Fruit fly (Drosophila melanogaster) whole organism, embryonic: ENCODE measurements around the gene CG12241.

ENCODE experiments used
- B-H2 ChIP-seq: fragments of 200-800 bp; sonication (Bioruptor generic); optimal IDR thresholded peaks from 2 replicates; lab custom pipeline; 2018; ENCODE audit warnings: missing biosample characterization, mild to moderate bottlenecking, missing genetic modification characterization
- BtbVII ChIP-seq: fragments of 200-800 bp; sonication (Bioruptor generic); optimal IDR thresholded peaks from 3 replicates; lab custom pipeline; 2017; ENCODE audit warnings: missing biosample characterization, mild to moderate bottlenecking, missing genetic modification characterization
- C15 ChIP-seq: fragments of 200-800 bp; sonication (Bioruptor generic); IDR thresholded peaks from 3 replicates; pipeline ENCODE4 v1.3.6; 2022; ENCODE audit warnings: missing biosample characterization, missing genetic modification characterization
- CG10267 ChIP-seq: fragments of 200-800 bp; sonication (Bioruptor generic); optimal IDR thresholded peaks from 2 replicates; lab custom pipeline; 2018; ENCODE audit warnings: missing biosample characterization, mild to moderate bottlenecking, missing genetic modification characterization, moderate library complexity
- CG11085 ChIP-seq: fragments of 200-800 bp; sonication (Bioruptor generic); IDR thresholded peaks from 2 replicates; pipeline ENCODE4 v1.3.6; 2022; ENCODE audit warnings: missing biosample characterization, missing genetic modification characterization
- CG12071 ChIP-seq: fragments of 200-800 bp; sonication (Bioruptor generic); optimal IDR thresholded peaks from 3 replicates; lab custom pipeline; 2018; ENCODE audit warnings: missing biosample characterization, mild to moderate bottlenecking, missing genetic modification characterization
- CG12659 ChIP-seq: fragments of 200-800 bp; sonication (Bioruptor generic); optimal IDR thresholded peaks from 3 replicates; lab custom pipeline; 2017; ENCODE audit warnings: mild to moderate bottlenecking, missing biosample characterization, missing genetic modification reagents, missing genetic modification characterization
- CG13894 ChIP-seq: fragments of 200-800 bp; sonication (Bioruptor generic); optimal IDR thresholded peaks from 3 replicates; lab custom pipeline; 2018; ENCODE audit warnings: missing biosample characterization, mild to moderate bottlenecking, missing genetic modification characterization, moderate library complexity
- CG14710 ChIP-seq: fragments of 200-800 bp; sonication (Bioruptor generic); optimal IDR thresholded peaks from 3 replicates; lab custom pipeline; 2019; ENCODE audit warnings: missing biosample characterization, mild to moderate bottlenecking, missing genetic modification characterization, moderate library complexity
- CG1603 ChIP-seq: fragments of 200-800 bp; sonication (Bioruptor generic); optimal IDR thresholded peaks from 2 replicates; lab custom pipeline; 2019; ENCODE audit warnings: missing biosample characterization, mild to moderate bottlenecking, missing genetic modification characterization, moderate library complexity
- CG16863 ChIP-seq: fragments of 200-800 bp; sonication (Bioruptor generic); optimal IDR thresholded peaks from 3 replicates; lab custom pipeline; 2016; ENCODE audit warnings: missing biosample characterization, missing genetic modification characterization
- CG17186 ChIP-seq: fragments of 200-800 bp; sonication (Bioruptor generic); optimal IDR thresholded peaks from 3 replicates; lab custom pipeline; 2017; ENCODE audit warnings: missing biosample characterization, missing genetic modification reagents, missing genetic modification characterization
- CG17328 ChIP-seq: fragments of 200-800 bp; sonication (Bioruptor generic); IDR thresholded peaks from 2 replicates; pipeline ENCODE4 v1.3.6; 2022; ENCODE audit warnings: missing biosample characterization, missing genetic modification characterization
- CG18011 ChIP-seq: fragments of 200-800 bp; sonication (Bioruptor generic); optimal IDR thresholded peaks from 2 replicates; lab custom pipeline; 2017; ENCODE audit warnings: missing biosample characterization, missing genetic modification characterization, mild to moderate bottlenecking, moderate library complexity, missing genotype
- CG30403 ChIP-seq: fragments of 200-800 bp; sonication (Bioruptor generic); optimal IDR thresholded peaks from 3 replicates; lab custom pipeline; 2016; ENCODE audit warnings: missing biosample characterization, missing genetic modification characterization
- CG31388 ChIP-seq: fragments of 200-800 bp; sonication (Bioruptor generic); optimal IDR thresholded peaks from 2 replicates; lab custom pipeline; 2016; ENCODE audit warnings: missing biosample characterization, missing genetic modification characterization
- CG31441 ChIP-seq: fragments of 200-800 bp; sonication (Bioruptor generic); IDR thresholded peaks from 2 replicates; pipeline ENCODE4 v1.3.6; 2022; ENCODE audit warnings: missing biosample characterization, missing genetic modification characterization
- CG32772 ChIP-seq: fragments of 200-800 bp; sonication (Bioruptor generic); IDR thresholded peaks from 2 replicates; pipeline ENCODE4 v1.3.6; 2022; ENCODE audit warnings: missing biosample characterization, missing genetic modification characterization
- CG3847 ChIP-seq: fragments of 200-800 bp; sonication (Bioruptor generic); IDR thresholded peaks from 2 replicates; pipeline ENCODE4 v1.3.6; 2022; ENCODE audit warnings: missing biosample characterization, missing genetic modification characterization
- CG4617 ChIP-seq: fragments of 200-800 bp; sonication (Bioruptor generic); optimal IDR thresholded peaks from 3 replicates; lab custom pipeline; 2016; ENCODE audit warnings: missing biosample characterization, missing genetic modification characterization, borderline replicate concordance
- CG6654 ChIP-seq: fragments of 200-800 bp; sonication (Bioruptor generic); optimal IDR thresholded peaks from 2 replicates; lab custom pipeline; 2017; ENCODE audit warnings: missing biosample characterization, mild to moderate bottlenecking, missing genetic modification characterization
- CG8290 ChIP-seq, 3 experiments: fragments of 200-800 bp; sonication (Bioruptor generic); optimal IDR thresholded peaks; 2 replicates each; lab custom pipeline; 2016 to 2019; ENCODE audit warnings: missing biosample characterization in 3 of 3, missing genetic modification characterization in 3 of 3, mild to moderate bottlenecking in 2 of 3, moderate library complexity in 1 of 3
- CG9932 ChIP-seq: fragments of 200-800 bp; sonication (Bioruptor generic); IDR thresholded peaks from 2 replicates; pipeline ENCODE4 v1.3.6; 2022; ENCODE audit warnings: missing biosample characterization, missing genetic modification characterization
- CHES-1-like ChIP-seq: fragments of 200-800 bp; sonication (Bioruptor generic); optimal IDR thresholded peaks from 2 replicates; lab custom pipeline; 2016; ENCODE audit warnings: missing biosample characterization, missing genetic modification characterization
- D ChIP-seq, 2 experiments: fragments of 200-800 bp in 1 of 2; fragments of >200 bp in 1 of 2; sonication (Bioruptor generic) in 1 of 2; optimal IDR thresholded peaks; 2 replicates in 1 of 2; 3 replicates in 1 of 2; lab custom pipeline; 2017; ENCODE audit warnings: mild to moderate bottlenecking in 1 of 2, missing biosample characterization in 1 of 2, missing genetic modification characterization in 1 of 2, missing genetic modification reagents in 1 of 2
- E2f1 ChIP-seq: fragments of 200-800 bp; sonication (Bioruptor generic); IDR thresholded peaks from 2 replicates; pipeline ENCODE4 v1.3.6; 2022; ENCODE audit warnings: missing biosample characterization, missing genetic modification characterization
- HLH4C ChIP-seq: fragments of 200-800 bp; sonication (Bioruptor generic); IDR thresholded peaks from 3 replicates; pipeline ENCODE4 v1.3.6; 2022; ENCODE audit warnings: missing biosample characterization, missing genetic modification characterization; ENCODE audit not compliant: partially characterized antibody
- Hr39 ChIP-seq: fragments of >200 bp; optimal IDR thresholded peaks from 2 replicates; lab custom pipeline; 2017
- Lhr ChIP-seq: fragments of 200-800 bp; sonication (Bioruptor generic); optimal IDR thresholded peaks from 3 replicates; lab custom pipeline; 2017; ENCODE audit warnings: mild to moderate bottlenecking, missing biosample characterization, missing genetic modification reagents, missing genetic modification characterization
- Optix ChIP-seq: fragments of 200-800 bp; sonication (Bioruptor generic); IDR thresholded peaks from 3 replicates; pipeline ENCODE4 v1.3.6; 2022; ENCODE audit warnings: missing biosample characterization, missing genetic modification characterization
- Rx ChIP-seq: fragments of 200-800 bp; sonication (Bioruptor generic); IDR thresholded peaks from 2 replicates; pipeline ENCODE4 v1.3.6; 2022; ENCODE audit warnings: missing biosample characterization, missing genetic modification characterization
- Scr ChIP-seq: fragments of 200-800 bp; sonication (Bioruptor generic); IDR thresholded peaks from 2 replicates; pipeline ENCODE4 v1.3.6; 2022; ENCODE audit warnings: missing biosample characterization, missing genetic modification characterization; ENCODE audit not compliant: partially characterized antibody
- Spps ChIP-seq: fragments of 200-800 bp; sonication (Bioruptor generic); optimal IDR thresholded peaks from 2 replicates; lab custom pipeline; 2018; ENCODE audit warnings: missing biosample characterization, mild to moderate bottlenecking, missing genetic modification characterization
- amos ChIP-seq: fragments of 200-800 bp; sonication (Bioruptor generic); IDR thresholded peaks from 2 replicates; pipeline ENCODE4 v1.3.6; 2022; ENCODE audit warnings: missing biosample characterization, missing genetic modification characterization; ENCODE audit not compliant: partially characterized antibody
- ase ChIP-seq: fragments of 200-800 bp; sonication (Bioruptor generic); IDR thresholded peaks from 3 replicates; pipeline ENCODE4 v1.3.6; 2022; ENCODE audit warnings: missing biosample characterization, missing genetic modification characterization
- az2 ChIP-seq: fragments of 200-800 bp; sonication (Bioruptor generic); optimal IDR thresholded peaks from 3 replicates; lab custom pipeline; 2016; ENCODE audit warnings: missing biosample characterization, missing genetic modification characterization
- dpn ChIP-seq, 2 experiments: fragments of 200-800 bp; sonication (Bioruptor generic); optimal IDR thresholded peaks; 3 replicates each; lab custom pipeline; 2016; ENCODE audit warnings: missing biosample characterization in 2 of 2, missing genetic modification characterization in 2 of 2
- dysf ChIP-seq: fragments of 200-800 bp; sonication (Bioruptor generic); IDR thresholded peaks from 3 replicates; pipeline ENCODE4 v1.3.6; 2022; ENCODE audit warnings: missing biosample characterization, missing genetic modification characterization
- exex ChIP-seq: fragments of 200-800 bp; sonication (Bioruptor generic); optimal IDR thresholded peaks from 4 replicates; lab custom pipeline; 2018; ENCODE audit warnings: missing biosample characterization, mild to moderate bottlenecking, missing genetic modification characterization, moderate library complexity
- ftz-f1 ChIP-seq: fragments of 200-800 bp; sonication (Bioruptor generic); optimal IDR thresholded peaks from 2 replicates; lab custom pipeline; 2016; ENCODE audit warnings: missing biosample characterization, missing genetic modification characterization
- gro ChIP-seq: fragments of 200-800 bp; sonication (Bioruptor generic); optimal IDR thresholded peaks from 2 replicates; lab custom pipeline; 2016; ENCODE audit warnings: missing biosample characterization, missing genetic modification characterization
- jumu ChIP-seq: fragments of 200-800 bp; sonication (Bioruptor generic); optimal IDR thresholded peaks from 3 replicates; lab custom pipeline; 2016; ENCODE audit warnings: missing biosample characterization, missing genetic modification characterization
- mirr ChIP-seq: fragments of 200-800 bp; sonication (Bioruptor generic); optimal IDR thresholded peaks from 3 replicates; lab custom pipeline; 2018; ENCODE audit warnings: missing biosample characterization, mild to moderate bottlenecking, missing genetic modification characterization
- row ChIP-seq: fragments of 200-800 bp; sonication (Bioruptor generic); IDR thresholded peaks from 3 replicates; pipeline ENCODE4 v1.3.6; 2022; ENCODE audit warnings: missing biosample characterization, missing genetic modification characterization
- salm ChIP-seq: fragments of 200-800 bp; sonication (Bioruptor generic); optimal IDR thresholded peaks from 2 replicates; lab custom pipeline; 2018; ENCODE audit warnings: missing biosample characterization, mild to moderate bottlenecking, missing genetic modification characterization
- scrt ChIP-seq: fragments of 200-800 bp; sonication (Bioruptor generic); optimal IDR thresholded peaks from 2 replicates; lab custom pipeline; 2018; ENCODE audit warnings: missing biosample characterization, mild to moderate bottlenecking, missing genetic modification characterization, moderate library complexity
- sima ChIP-seq: fragments of 200-800 bp; sonication (Bioruptor generic); optimal IDR thresholded peaks from 2 replicates; lab custom pipeline; 2016; ENCODE audit warnings: missing biosample characterization, missing genetic modification characterization
- stwl ChIP-seq: fragments of 200-800 bp; sonication (Bioruptor generic); optimal IDR thresholded peaks from 3 replicates; lab custom pipeline; 2018; ENCODE audit warnings: missing biosample characterization, mild to moderate bottlenecking, missing genetic modification characterization, moderate library complexity
- sug ChIP-seq: fragments of 200-800 bp; optimal IDR thresholded peaks from 2 replicates; lab custom pipeline; 2019; ENCODE audit warnings: missing biosample characterization, mild to moderate bottlenecking, missing genetic modification characterization, moderate library complexity
- vfl ChIP-seq: fragments of 200-800 bp; sonication (Bioruptor generic); optimal IDR thresholded peaks from 2 replicates; lab custom pipeline; 2016; ENCODE audit warnings: missing biosample characterization, missing genetic modification characterization
- wdn ChIP-seq: fragments of 200-800 bp; sonication (Bioruptor generic); IDR thresholded peaks from 2 replicates; pipeline ENCODE4 v1.3.6; 2022; ENCODE audit warnings: missing biosample characterization, missing genetic modification characterization
- zen2 ChIP-seq: fragments of 200-800 bp; sonication (Bioruptor generic); IDR thresholded peaks from 3 replicates; pipeline ENCODE4 v1.3.6; 2022; ENCODE audit warnings: missing biosample characterization, missing genetic modification characterization; ENCODE audit not compliant: partially characterized antibody

The CG12241 gene

DNA sequence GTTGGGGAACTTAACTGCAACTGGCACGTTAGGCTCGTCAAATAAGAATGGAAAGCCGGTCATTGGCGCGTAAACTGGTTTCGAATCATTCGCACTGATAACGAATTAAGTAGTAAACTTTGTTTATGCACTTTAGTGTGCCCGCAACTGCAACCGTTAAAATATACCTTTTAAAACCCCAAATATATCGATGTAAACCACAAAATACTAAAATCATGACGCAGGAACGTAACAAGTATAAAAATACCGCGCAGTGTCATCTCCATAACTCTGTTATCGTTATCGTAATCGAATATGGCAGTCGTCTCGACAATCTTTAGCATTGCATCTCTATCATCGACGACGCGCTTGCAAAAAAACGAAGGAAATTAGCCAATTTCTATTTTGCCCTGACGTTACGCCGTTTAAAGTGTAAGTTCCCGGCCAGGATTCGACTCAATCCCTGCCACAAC, 6.2 kb downstream of the CG12241 start, which contains the start of the genes CG31344 and Caf1-55 (continued):
- TF ChIP-seq zen2 (GFP tag; lab: Robert Waterston, UW) (peak; percentile 76), CG18011 (GFP tag; lab: Kevin White, UChicago) (no peak), CG12659 (peak; percentile 74), sug (peak; percentile 56), Hr39 (lab: Kevin White, UChicago) (no peak), sima (GFP tag; lab: Kevin White, UChicago) (no peak), mirr (GFP tag; lab: Kevin White, UChicago) (no peak), CG14710 (peak; percentile 51), dpn (GFP tag; optimal IDR thresholded peaks at IDR 0.05; lab: Kevin White, UChicago) (peak in 1 of 2 experiments; percentile 32), CG8290 (GFP tag; optimal IDR thresholded peaks at IDR 0.05; lab: Kevin White, UChicago) (no peak), CG8290 (tag; optimal IDR thresholded peaks at IDR 0.05; lab: Kevin White, UChicago) (no peak), stwl (peak; percentile 69), scrt (no peak), CG1603 (tag; lab: Kevin White, UChicago) (peak; percentile 84), Scr (GFP tag; lab: Robert Waterston, UW) (peak; percentile 74), gro (GFP tag; lab: Kevin White, UChicago) (peak; percentile 26), amos (GFP tag; lab: Robert Waterston, UW) (peak; percentile 78), CG13894 (no peak), CG11085 (no peak), CG6654 (GFP tag; lab: Kevin White, UChicago) (no peak), ase (GFP tag; lab: Robert Waterston, UW) (no peak), CG12071 (GFP tag; lab: Kevin White, UChicago) (no peak), CG16863 (no peak), dysf (GFP tag; lab: Robert Waterston, UW) (no peak), CHES-1-like (peak; percentile 71), Optix (GFP tag; lab: Robert Waterston, UW) (no peak), CG17186 (GFP tag; lab: Kevin White, UChicago) (peak; percentile 3), az2 (peak; percentile 14), Lhr (GFP tag; lab: Kevin White, UChicago) (peak; percentile 76), C15 (GFP tag; lab: Robert Waterston, UW) (no peak), CG4617 (GFP tag; lab: Kevin White, UChicago) (peak; percentile 66), exex (tag; lab: Kevin White, UChicago) (peak; percentile 33), CG3847 (GFP tag; lab: Robert Waterston, UW) (peak; percentile 38; the same call in 1 of the 2 replicates), CG30403 (peak; percentile 18), CG9932 (peak; percentile 34; the same call in 1 of the 2 replicates), ftz-f1 (no peak), CG31441 (GFP tag; lab: Robert Waterston, UW) (peak; percentile 23; the same call in 1 of the 2 replicates), row (GFP tag; lab: Robert Waterston, UW) (peak; percentile 58), B-H2 (GFP tag; lab: Kevin White, UChicago) (peak; percentile 28), CG31388 (GFP tag; lab: Kevin White, UChicago) (no peak), Rx (GFP tag; lab: Robert Waterston, UW) (no peak)

DNA sequence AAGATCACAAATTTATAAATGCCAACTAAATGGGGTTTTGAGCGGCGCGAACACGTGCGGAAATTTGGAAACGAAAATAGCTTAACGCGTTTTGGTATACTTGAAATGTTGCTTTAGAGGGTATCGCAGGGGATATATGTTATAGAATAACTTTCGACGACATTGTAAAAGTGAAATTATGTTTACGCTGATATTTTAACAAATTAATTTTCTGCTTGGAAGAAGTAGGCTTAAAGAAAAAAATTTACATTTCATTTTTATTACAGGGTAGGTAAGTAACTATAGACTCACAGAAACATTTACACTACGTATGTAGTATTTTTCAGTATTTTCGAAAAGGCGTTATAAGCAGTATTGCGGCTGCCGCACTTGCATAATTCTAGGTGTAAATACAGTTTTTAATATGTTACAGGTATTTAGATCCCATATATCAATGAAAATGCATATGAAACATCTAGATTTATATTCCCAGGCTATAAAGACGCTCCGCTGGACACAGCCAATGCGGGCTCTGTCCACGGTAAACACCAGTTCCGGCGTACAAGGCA, 10.3 kb downstream of the CG12241 start, which contains the start of the genes Art3 and mRpS10:
TSS of gene Art3 (minus strand) at position 80 of the 548 bp plus-strand sequence.
TSS of gene mRpS10 (plus strand) at position 337 of the 548 bp plus-strand sequence.
- peak; percentile 100 for TF ChIP-seq wdn (GFP tag; lab: Robert Waterston, UW)
- TF ChIP-seq CG10267 (tag; lab: Kevin White, UChicago): peak; percentile 100
- no peak for TF ChIP-seq HLH4C
- TF ChIP-seq E2f1 (GFP tag; lab: Robert Waterston, UW): peak; percentile 100
- no peak for TF ChIP-seq D (optimal IDR thresholded peaks at IDR 0.05; lab: Kevin White, UChicago)
- peak; percentile 100 for TF ChIP-seq D (GFP tag; optimal IDR thresholded peaks at IDR 0.05; lab: Kevin White, UChicago)
- TF ChIP-seq BtbVII (GFP tag; lab: Kevin White, UChicago): peak; percentile 100
- peak; percentile 100 for TF ChIP-seq CG32772 (GFP tag; lab: Robert Waterston, UW)
- TF ChIP-seq salm (tag; lab: Kevin White, UChicago): peak; percentile 100
- peak; percentile 100 for TF ChIP-seq jumu (GFP tag; lab: Kevin White, UChicago)
- peak; percentile 100 for TF ChIP-seq Spps (tag; lab: Kevin White, UChicago)
- peak; percentile 100 for TF ChIP-seq CG17328 (GFP tag; lab: Robert Waterston, UW)
- TF ChIP-seq vfl (GFP tag; lab: Kevin White, UChicago): peak; percentile 99
